Worm (Caenorhabditis elegans) whole organism, mixed stage, embryonic: Measurements from ENCODE around the gene dpy-6.
A peak's percentile ranks its signal among the peaks of the same experiment; 100 is the strongest.

Experiments
- M03D4.4 ChIP-seq: sonication (generic microtip); optimal IDR thresholded peaks from 2 replicates; lab custom pipeline; 2017; ENCODE audit warnings: mild to moderate bottlenecking, missing genetic modification characterization, missing compliant biosample characterization
- ceh-43 ChIP-seq: fragments of 200-800 bp; sonication (Bioruptor generic); optimal IDR thresholded peaks from 2 replicates; lab custom pipeline; 2018; ENCODE audit warnings: mild to moderate bottlenecking, missing genetic modification characterization, moderate library complexity, missing compliant biosample characterization
- ceh-83 ChIP-seq: fragments of 200-800 bp; sonication (Bioruptor generic); optimal IDR thresholded peaks from 2 replicates; lab custom pipeline; 2018; ENCODE audit warnings: mild to moderate bottlenecking, missing genetic modification characterization, missing compliant biosample characterization
- ces-1 ChIP-seq: fragments of 150-350 bp; optimal IDR thresholded peaks from 2 replicates; lab custom pipeline; 2014; ENCODE audit warnings: missing biosample characterization, missing genetic modification reagents, missing genetic modification characterization
- cnd-1 ChIP-seq: fragments of 200-800 bp; sonication (Bioruptor generic); optimal IDR thresholded peaks from 2 replicates; lab custom pipeline; 2018; ENCODE audit warnings: mild to moderate bottlenecking, missing genetic modification characterization, missing compliant biosample characterization
- elt-1 ChIP-seq: sonication (generic microtip); optimal IDR thresholded peaks from 2 replicates; lab custom pipeline; 2017; ENCODE audit warnings: missing genetic modification characterization, mild to moderate bottlenecking, missing compliant biosample characterization, antibody characterized with exemption, moderate library complexity, borderline replicate concordance; ENCODE audit not compliant: insufficient read depth
- hlh-1 ChIP-seq: fragments of 150-350 bp; optimal IDR thresholded peaks from 2 replicates; lab custom pipeline; 2014; ENCODE audit warnings: missing biosample characterization, missing genetic modification reagents, missing genetic modification characterization
- lin-32 ChIP-seq: fragments of 200-800 bp; sonication (Bioruptor generic); optimal IDR thresholded peaks from 2 replicates; lab custom pipeline; 2018; ENCODE audit warnings: mild to moderate bottlenecking, missing genetic modification characterization, missing compliant biosample characterization
- lsy-2 ChIP-seq: fragments of 150-350 bp; optimal IDR thresholded peaks from 2 replicates; lab custom pipeline; 2014; ENCODE audit warnings: missing biosample characterization, missing genetic modification characterization
- mab-5 ChIP-seq: fragments of 150-350 bp; optimal IDR thresholded peaks from 2 replicates; lab custom pipeline; 2014; ENCODE audit warnings: missing biosample characterization, missing genetic modification characterization
- mep-1 ChIP-seq: fragments of 150-350 bp; optimal IDR thresholded peaks from 2 replicates; lab custom pipeline; 2017; ENCODE audit warnings: missing biosample characterization, missing genetic modification reagents, missing genetic modification characterization, inconsistent platforms
- mls-2 ChIP-seq: sonication (generic microtip); optimal IDR thresholded peaks from 2 replicates; lab custom pipeline; 2016; ENCODE audit warnings: mild to moderate bottlenecking, missing genetic modification characterization, moderate library complexity, missing compliant biosample characterization
- nhr-12 ChIP-seq: fragments of 150-350 bp; optimal IDR thresholded peaks from 2 replicates; lab custom pipeline; 2014; ENCODE audit warnings: missing biosample characterization, missing genetic modification characterization
- nhr-2 ChIP-seq: fragments of 150-350 bp; optimal IDR thresholded peaks from 2 replicates; lab custom pipeline; 2014; ENCODE audit warnings: missing biosample characterization, missing genetic modification characterization
- nhr-237 ChIP-seq: fragments of 150-350 bp; optimal IDR thresholded peaks from 2 replicates; lab custom pipeline; 2014; ENCODE audit warnings: missing biosample characterization, missing genetic modification characterization
- nhr-28 ChIP-seq: fragments of 150-350 bp; optimal IDR thresholded peaks from 2 replicates; lab custom pipeline; 2014; ENCODE audit warnings: missing biosample characterization, missing genetic modification characterization
- pha-4 ChIP-seq: fragments of 150-350 bp; optimal IDR thresholded peaks from 2 replicates; lab custom pipeline; 2018; ENCODE audit warnings: missing biosample characterization, missing genetic modification reagents, missing genetic modification characterization
- sem-2 ChIP-seq: fragments of 200-800 bp; sonication (Bioruptor generic); optimal IDR thresholded peaks from 2 replicates; lab custom pipeline; 2018; ENCODE audit warnings: mild to moderate bottlenecking, missing genetic modification characterization, missing compliant biosample characterization
- snpc-4 ChIP-seq: fragments of 150-350 bp; optimal IDR thresholded peaks from 2 replicates; lab custom pipeline; 2014; ENCODE audit warnings: missing biosample characterization, missing genetic modification characterization
- sptf-1 ChIP-seq: sonication (generic microtip); optimal IDR thresholded peaks from 2 replicates; lab custom pipeline; 2017; ENCODE audit warnings: mild to moderate bottlenecking, missing genetic modification characterization, moderate library complexity, missing compliant biosample characterization
- tbx-8 ChIP-seq: fragments of 200-800 bp; sonication (Bioruptor generic); optimal IDR thresholded peaks from 2 replicates; lab custom pipeline; 2018; ENCODE audit warnings: mild to moderate bottlenecking, missing genetic modification characterization, moderate library complexity, missing compliant biosample characterization
- unc-120 ChIP-seq: sonication (generic microtip); optimal IDR thresholded peaks from 2 replicates; lab custom pipeline; 2017; ENCODE audit warnings: missing genetic modification characterization, missing compliant biosample characterization; ENCODE audit not compliant: poor library complexity, severe bottlenecking
- unc-39 ChIP-seq: fragments of 150-350 bp; optimal IDR thresholded peaks from 2 replicates; lab custom pipeline; 2014; ENCODE audit warnings: missing biosample characterization, missing genetic modification characterization
- unc-62 ChIP-seq: fragments of 150-350 bp; optimal IDR thresholded peaks from 2 replicates; lab custom pipeline; 2014; ENCODE audit warnings: missing biosample characterization, missing genetic modification reagents, missing genetic modification characterization
- zip-8 ChIP-seq: fragments of 150-350 bp; optimal IDR thresholded peaks from 2 replicates; lab custom pipeline; 2014; ENCODE audit warnings: missing biosample characterization, missing genetic modification characterization
- ztf-11 ChIP-seq: fragments of 150-350 bp; optimal IDR thresholded peaks from 2 replicates; lab custom pipeline; 2014; ENCODE audit warnings: missing biosample characterization, missing genetic modification characterization

The dpy-6 gene

DNA sequence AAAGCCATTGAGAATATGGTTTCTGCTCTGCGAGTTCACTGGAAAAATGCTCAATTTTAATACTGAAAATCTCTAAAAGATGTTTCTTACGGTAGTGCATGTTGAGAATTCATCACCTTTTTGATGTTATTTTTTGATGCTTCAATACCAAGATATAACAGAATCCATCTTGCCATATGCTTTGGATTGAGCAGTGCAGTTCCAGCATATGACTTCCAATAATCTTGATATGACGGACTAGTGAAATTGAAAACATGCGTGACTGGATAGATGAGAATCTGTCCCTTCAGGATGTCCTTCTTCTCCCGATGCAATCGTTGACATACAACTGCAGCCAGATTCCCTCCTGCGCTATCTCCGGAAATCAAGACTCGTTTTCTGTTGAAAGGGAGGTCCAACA is 5.5 kb upstream of the dpy-6 start:
- no peak for TF ChIP-seq mab-5 (tag; lab: Kevin White, UChicago)
- peak; percentile 60 for TF ChIP-seq elt-1

DNA sequence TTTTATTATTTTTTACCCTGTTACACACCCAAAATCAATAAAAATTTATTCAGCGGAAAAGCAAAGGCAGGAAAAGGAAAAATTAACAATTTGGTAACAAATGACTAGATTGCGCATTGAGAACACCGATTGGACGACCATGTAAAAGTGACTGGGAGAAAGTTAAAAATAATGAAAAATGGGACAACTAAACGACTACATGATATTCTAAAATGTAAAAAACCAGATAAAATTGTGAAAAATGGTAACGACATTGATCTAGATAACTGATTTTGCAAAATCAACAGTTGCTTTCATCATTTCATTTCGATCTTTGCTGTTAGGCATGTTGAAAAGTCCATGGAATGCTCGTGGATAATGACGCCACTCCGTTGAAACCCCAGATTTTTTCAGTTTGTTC is 4.3 kb upstream of the dpy-6 start:
- TF ChIP-seq nhr-237 (tag; lab: Kevin White, UChicago), result no peak

DNA sequence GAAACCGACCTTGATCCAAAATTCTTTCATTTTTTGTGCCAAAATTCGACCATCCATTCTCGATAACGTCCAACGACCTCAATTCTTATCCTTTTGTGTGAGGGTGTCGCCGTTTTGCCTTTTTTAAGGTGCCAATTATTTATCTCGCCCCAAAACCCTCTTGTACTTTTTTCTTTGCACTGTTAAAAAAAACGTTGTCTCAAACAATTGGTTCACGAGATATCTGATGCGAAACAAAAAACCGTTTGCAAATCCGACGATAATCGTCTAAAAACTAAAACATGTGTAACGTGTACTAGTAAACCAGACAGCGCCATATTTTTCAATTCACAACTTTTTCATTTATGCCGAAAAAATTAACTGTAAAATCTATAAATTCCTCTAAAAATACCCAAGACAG is 1.9 kb upstream of the dpy-6 start, which contains the start of gene F16F9.3:
TSS of gene F16F9.3 (plus strand) at position 301 of the 400 bp plus-strand sequence.
- TF ChIP-seq mls-2 (no peak), ces-1 (GFP tag; lab: Kevin White, UChicago) (no peak), ceh-83 (GFP tag; lab: Kevin White, UChicago) (no peak), nhr-2 (tag; lab: Kevin White, UChicago) (no peak), elt-1 (no peak), mab-5 (tag; lab: Kevin White, UChicago) (no peak), cnd-1 (no peak), nhr-12 (tag; lab: Kevin White, UChicago) (no peak), ztf-11 (tag; lab: Kevin White, UChicago) (no peak), snpc-4 (no peak)

DNA sequence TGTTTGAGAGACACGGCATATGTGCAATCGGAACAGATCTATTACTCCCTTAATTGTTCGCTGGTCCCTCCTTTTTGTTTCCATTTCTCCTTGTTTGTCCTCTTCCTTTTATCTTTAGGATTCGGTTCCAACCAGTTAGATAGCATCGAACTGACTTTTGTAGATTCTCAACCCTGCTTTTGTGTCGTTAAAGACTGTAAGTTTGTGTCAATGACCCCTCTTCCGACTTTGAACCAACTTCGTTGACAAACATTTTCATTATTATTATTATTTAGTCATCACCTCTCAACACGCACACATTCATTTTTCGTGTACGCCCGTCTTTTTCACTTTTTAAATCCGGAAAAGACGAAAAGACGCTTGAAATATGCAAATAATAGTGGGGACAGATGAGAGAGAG is 9.3 kb downstream of the dpy-6 start, which contains the start of gene F16F9.1:
TSS of gene F16F9.1 (plus strand) at position 301 of the 400 bp plus-strand sequence.
- TF ChIP-seq mep-1, result no peak
- no peak for TF ChIP-seq sem-2
- TF ChIP-seq zip-8 (tag; lab: Kevin White, UChicago), result no peak
- no peak for TF ChIP-seq sptf-1 (tag; lab: Kevin White, UChicago)
- TF ChIP-seq pha-4 (tag; lab: Kevin White, UChicago), result no peak
- no peak for TF ChIP-seq ces-1 (GFP tag; lab: Kevin White, UChicago)
- TF ChIP-seq unc-62 (GFP tag; lab: Kevin White, UChicago), result no peak
- no peak for TF ChIP-seq unc-39 (tag; lab: Kevin White, UChicago)
- no peak for TF ChIP-seq nhr-237 (tag; lab: Kevin White, UChicago)
- TF ChIP-seq nhr-2 (tag; lab: Kevin White, UChicago), result no peak
- no peak for TF ChIP-seq ceh-43 (GFP tag; lab: Kevin White, UChicago)
- no peak for TF ChIP-seq hlh-1 (tag; lab: Kevin White, UChicago)
- TF ChIP-seq M03D4.4 (tag; lab: Kevin White, UChicago), result no peak
- no peak for TF ChIP-seq nhr-12 (tag; lab: Kevin White, UChicago)
- TF ChIP-seq lin-32 (GFP tag; lab: Kevin White, UChicago), result no peak
- no peak for TF ChIP-seq nhr-28
- no peak for TF ChIP-seq elt-1
- no peak for TF ChIP-seq unc-120
- no peak for TF ChIP-seq ztf-11 (tag; lab: Kevin White, UChicago)

ce11 chrX:8444922-8445321 is 10.5 kb downstream of the dpy-6 start:
- TF ChIP-seq pha-4 (tag; lab: Kevin White, UChicago) (no peak), ces-1 (GFP tag; lab: Kevin White, UChicago) (peak; percentile 94)

DNA sequence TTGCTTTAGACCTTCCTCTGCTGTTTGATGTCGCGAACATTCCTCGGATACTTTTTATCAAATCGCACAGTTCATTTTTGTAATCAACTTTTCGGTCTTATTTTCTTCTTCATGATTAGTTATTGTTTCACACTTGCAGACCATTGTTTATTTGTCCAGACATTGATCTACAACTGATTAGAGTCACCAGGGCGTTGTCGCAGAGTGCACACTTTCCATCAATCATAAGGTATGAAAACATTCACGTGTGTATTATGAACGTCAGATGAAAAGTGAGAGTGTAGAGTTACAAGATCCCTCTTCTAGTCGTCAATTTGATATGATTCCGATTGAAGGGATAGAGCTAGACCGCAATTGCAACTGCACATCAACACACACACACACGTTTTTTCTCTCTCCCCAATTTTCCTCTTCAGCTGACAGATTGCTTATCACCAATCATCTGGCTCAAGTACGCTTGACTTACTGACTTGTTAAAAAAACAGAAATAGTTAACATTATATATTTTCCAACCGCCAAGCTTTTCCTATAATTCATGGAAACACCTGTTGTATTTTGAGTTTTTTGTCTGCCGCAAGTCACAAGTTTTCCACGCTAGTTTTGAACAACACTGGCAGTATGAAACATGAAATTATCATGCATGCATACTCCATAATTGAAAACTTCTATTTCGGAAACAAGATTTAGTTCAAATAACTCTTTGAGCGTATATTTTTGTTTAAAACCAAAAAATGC is 15.3 kb downstream of the dpy-6 start:
- no peak for TF ChIP-seq nhr-28
- peak; percentile 15 for TF ChIP-seq unc-62 (GFP tag; lab: Kevin White, UChicago)
- TF ChIP-seq nhr-2 (tag; lab: Kevin White, UChicago), result no peak

DNA sequence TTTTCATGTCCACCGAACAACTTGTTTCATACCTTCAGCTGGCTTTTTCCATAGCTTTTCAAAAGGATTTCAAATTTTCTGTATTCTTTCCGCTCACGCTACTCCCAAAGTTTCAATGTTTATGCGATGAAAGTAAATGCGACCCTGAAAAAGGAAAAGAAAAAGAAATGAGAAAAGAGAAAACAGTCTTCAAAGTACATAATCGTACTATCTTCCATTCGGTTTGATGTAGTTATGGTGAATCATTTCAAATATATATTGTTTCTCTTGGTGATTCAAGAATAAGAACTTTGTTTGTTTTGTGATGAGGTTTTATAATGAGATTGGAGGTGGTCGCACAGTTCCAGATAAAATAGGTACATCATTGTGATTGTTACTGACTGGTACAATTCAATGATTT is 16.7 kb downstream of the dpy-6 start:
- TF ChIP-seq ceh-83 (GFP tag; lab: Kevin White, UChicago) (no peak), tbx-8 (GFP tag; lab: Kevin White, UChicago) (no peak), lsy-2 (tag; lab: Kevin White, UChicago) (no peak), mab-5 (tag; lab: Kevin White, UChicago) (no peak), nhr-12 (tag; lab: Kevin White, UChicago) (no peak), lin-32 (GFP tag; lab: Kevin White, UChicago) (no peak), snpc-4 (no peak), ces-1 (GFP tag; lab: Kevin White, UChicago) (no peak)
